Fruit fly (Drosophila melanogaster) whole organism, wandering third instar larva: ENCODE results near the gene CG7272.

ENCODE experiments used
- CG32264 ChIP-seq: fragments of 200-800 bp; sonication (Bioruptor generic); optimal IDR thresholded peaks from 2 replicates; lab custom pipeline; 2016; ENCODE audit warnings: missing biosample characterization, missing genetic modification characterization
- Hr78 ChIP-seq: fragments of >200 bp; optimal IDR thresholded peaks from 2 replicates; lab custom pipeline; 2017; ENCODE audit warnings: missing biosample characterization, missing genetic modification characterization
- Sp1 ChIP-seq: fragments of 200-800 bp; sonication (Bioruptor generic); optimal IDR thresholded peaks from 3 replicates; lab custom pipeline; 2019; ENCODE audit warnings: missing biosample characterization, mild to moderate bottlenecking, missing genetic modification characterization, moderate library complexity
- br ChIP-seq: fragments of 200-800 bp; sonication (Bioruptor generic); optimal IDR thresholded peaks from 2 replicates; lab custom pipeline; 2016; ENCODE audit warnings: missing biosample characterization, missing genetic modification characterization
- psq ChIP-seq: fragments of 200-800 bp; sonication (Bioruptor generic); optimal IDR thresholded peaks from 3 replicates; lab custom pipeline; 2017; ENCODE audit warnings: missing biosample characterization, mild to moderate bottlenecking, missing genetic modification characterization, moderate library complexity
- sv ChIP-seq: fragments of 200-800 bp; sonication (Bioruptor generic); optimal IDR thresholded peaks from 3 replicates; lab custom pipeline; 2016; ENCODE audit warnings: missing biosample characterization, missing genetic modification characterization
- usp ChIP-seq: fragments of >200 bp; optimal IDR thresholded peaks from 2 replicates; lab custom pipeline; 2017; ENCODE audit warnings: missing biosample characterization, missing genetic modification characterization

DNA sequence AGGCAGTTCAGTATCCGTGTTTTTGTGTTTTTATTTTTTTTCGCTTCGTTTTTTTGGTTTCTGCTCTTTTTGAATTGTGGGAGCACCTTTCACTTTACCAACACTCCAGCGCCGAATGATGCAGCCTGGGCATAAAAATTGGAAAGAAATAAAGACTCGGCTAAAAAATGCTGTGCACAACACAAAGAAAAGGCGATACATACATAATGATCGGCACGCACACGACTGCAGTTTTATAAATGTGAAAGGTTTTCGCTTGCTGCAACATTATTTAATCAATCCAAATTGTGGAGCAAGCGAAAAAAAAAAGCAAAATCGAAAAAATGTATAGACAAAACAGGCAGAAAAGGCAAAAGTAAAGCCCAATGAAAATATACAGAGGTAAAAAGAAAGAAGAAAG lies 42.3 kb downstream of the CG7272 start:
- TF ChIP-seq Hr78 (GFP tag; lab: Kevin White, UChicago) (no peak), sv (GFP tag; lab: Kevin White, UChicago) (no peak), CG32264 (GFP tag; lab: Kevin White, UChicago) (no peak), br (GFP tag; lab: Kevin White, UChicago) (no peak), psq (GFP tag; lab: Kevin White, UChicago) (no peak), Sp1 (GFP tag; lab: Kevin White, UChicago) (no peak), usp (no peak)
